Worm (Caenorhabditis elegans): ENCODE data around the gene F18C5.9.
A peak's percentile ranks its signal among the peaks of the same experiment; 100 is the strongest.

F18C5.9 gene

DNA sequence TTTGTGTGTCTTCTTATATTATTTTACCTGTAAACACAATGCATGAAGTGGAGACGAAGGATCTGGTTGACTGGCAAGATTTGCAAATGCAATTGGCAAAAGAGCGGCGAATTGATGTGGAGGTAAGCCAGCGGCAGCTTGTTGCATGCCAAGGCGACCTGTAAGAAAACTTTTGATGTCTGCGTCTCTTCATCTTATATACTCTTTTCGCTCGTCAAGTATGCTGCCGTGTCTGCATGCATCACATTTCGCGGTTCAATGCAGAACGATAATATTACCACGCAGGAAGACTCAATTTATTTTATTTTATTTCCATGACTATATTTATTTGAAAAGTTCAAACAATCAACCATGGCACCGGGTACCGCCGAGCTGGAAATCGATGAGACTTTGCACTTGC lies 34.0 kb downstream of the F18C5.9 start, which contains the start of gene vps-33.2:
Gene vps-33.2, plus strand, starts transcription at position 244 of the 400 bp plus-strand sequence.
- TF ChIP-seq fkh-8 (tag; optimal IDR thresholded peaks at IDR 0.05) (no peak), sup-37 (GFP tag; optimal IDR thresholded peaks at IDR 0.05) (no peak), swsn-7 (tag; optimal IDR thresholded peaks at IDR 0.05) (peak; percentile 61), Y116A8C.19 (tag; optimal IDR thresholded peaks at IDR 0.05; ENCODE audit: borderline replicate concordance) (no peak), grh-1 (GFP tag; IDR thresholded peaks at IDR 0.05) (no peak), C04F5.9 (tag; optimal IDR thresholded peaks at IDR 0.05) (peak; percentile 13), hlh-17 (GFP tag; optimal IDR thresholded peaks at IDR 0.05; ENCODE audit: borderline replicate concordance) (no peak), C16A3.4 (tag; optimal IDR thresholded peaks at IDR 0.05) (no peak), ceh-63 (GFP tag; optimal IDR thresholded peaks at IDR 0.05) (no peak), blmp-1 (tag; optimal IDR thresholded peaks at IDR 0.05) (peak; percentile 4), fos-1 (tag; optimal IDR thresholded peaks at IDR 0.05) (peak; percentile 42), aha-1 (tag; optimal IDR thresholded peaks at IDR 0.05) (no peak), ces-1 (GFP tag; optimal IDR thresholded peaks at IDR 0.05) (no peak), nhr-76 (tag; optimal IDR thresholded peaks at IDR 0.05) (no peak), zag-1 (tag; optimal IDR thresholded peaks at IDR 0.05) (no peak), fkh-10 (GFP tag; optimal IDR thresholded peaks at IDR 0.05) (no peak), mab-9 (GFP tag; IDR thresholded peaks at IDR 0.05) (no peak), unc-62 (GFP tag; optimal IDR thresholded peaks at IDR 0.05) (no peak), lir-3 (tag; optimal IDR thresholded peaks at IDR 0.05; ENCODE audit: poor library complexity) (no peak), ceh-82 (tag; optimal IDR thresholded peaks at IDR 0.05) (peak in 2 of 3 experiments; percentile 6 to 32), irx-1 (tag; optimal IDR thresholded peaks at IDR 0.05) (peak; percentile 8), nhr-19 (GFP tag; conservative IDR thresholded peaks at IDR 0.05) (peak; percentile 53), egl-13 (tag; optimal IDR thresholded peaks at IDR 0.05) (no peak), elt-3 (tag; optimal IDR thresholded peaks at IDR 0.05) (peak in 1 of 6 experiments; percentile 6), dpl-1 (GFP tag; optimal IDR thresholded peaks at IDR 0.05) (peak; percentile 23 to 62 (median 60)), C34B4.2 (tag; optimal IDR thresholded peaks at IDR 0.05) (no peak), hpl-2 (GFP tag; optimal IDR thresholded peaks at IDR 0.05) (no peak), mef-2 (tag; optimal IDR thresholded peaks at IDR 0.05) (no peak), zip-4 (GFP tag; optimal IDR thresholded peaks at IDR 0.05) (no peak), jun-1 (tag; optimal IDR thresholded peaks at IDR 0.05) (no peak), lin-15B (tag; optimal IDR thresholded peaks at IDR 0.05) (no peak), unc-86 (tag; optimal IDR thresholded peaks at IDR 0.05) (peak; percentile 40), unc-98 (GFP tag; IDR thresholded peaks at IDR 0.05) (no peak), elt-2 (tag; optimal IDR thresholded peaks at IDR 0.05) (no peak), xbp-1 (tag; optimal IDR thresholded peaks at IDR 0.05) (peak; percentile 33), nhr-85 (tag) (peak; percentile 57), lin-13 (GFP tag; optimal IDR thresholded peaks at IDR 0.05) (no peak), nhr-237 (tag; optimal IDR thresholded peaks at IDR 0.05) (no peak), ceh-90 (tag; optimal IDR thresholded peaks at IDR 0.05) (no peak), nhr-28 (tag; optimal IDR thresholded peaks at IDR 0.05) (no peak), tbx-2 (tag; optimal IDR thresholded peaks at IDR 0.05) (peak; percentile 63), lin-39 (tag; optimal IDR thresholded peaks at IDR 0.05) (no peak), efl-1 (optimal IDR thresholded peaks at IDR 0.05) (peak; percentile 61 to 71), efl-1 (GFP tag; optimal IDR thresholded peaks at IDR 0.05 in 1 of 2) (peak; percentile 60 to 95), pqm-1 (tag; optimal IDR thresholded peaks at IDR 0.05) (no peak), ztf-4 (tag; optimal IDR thresholded peaks at IDR 0.05) (no peak), hlh-4 (tag; optimal IDR thresholded peaks at IDR 0.05) (no peak), ets-5 (GFP tag; IDR thresholded peaks at IDR 0.05) (no peak), rnt-1 (tag; optimal IDR thresholded peaks at IDR 0.05) (peak; percentile 68), dsc-1 (tag; optimal IDR thresholded peaks at IDR 0.05) (peak; percentile 36), ceh-8 (GFP tag; optimal IDR thresholded peaks at IDR 0.05) (no peak), sptf-1 (tag; optimal IDR thresholded peaks at IDR 0.05) (no peak), nhr-20 (tag; optimal IDR thresholded peaks at IDR 0.05) (peak; percentile 57), pag-3 (tag; optimal IDR thresholded peaks at IDR 0.05; ENCODE audit: borderline replicate concordance, insufficient read depth) (peak; percentile 25)

All from whole organism, L1 larva.